Worm (Caenorhabditis elegans) whole organism, L3 larva: ENCODE results near the gene C35D10.8.

Experiments
- R02D3.7 ChIP-seq: fragments of 150-350 bp; optimal IDR thresholded peaks from 2 replicates; lab custom pipeline; 2014; ENCODE audit warnings: missing biosample characterization, missing genetic modification characterization
- ZK546.5 ChIP-seq: sonication (generic microtip); optimal IDR thresholded peaks from 2 replicates; lab custom pipeline; 2017; ENCODE audit warnings: missing biosample characterization, missing genetic modification characterization
- aly-2 ChIP-seq: fragments of 150-350 bp; optimal IDR thresholded peaks from 2 replicates; lab custom pipeline; 2014; ENCODE audit warnings: missing biosample characterization, missing genetic modification characterization
- ama-1 ChIP-seq: fragments of 150-350 bp; optimal IDR thresholded peaks from 2 replicates; lab custom pipeline; 2018
- ceh-16 ChIP-seq: sonication (generic microtip); optimal IDR thresholded peaks from 2 replicates; lab custom pipeline; 2017; ENCODE audit warnings: missing biosample characterization, missing genetic modification characterization
- ceh-28 ChIP-seq: fragments of 150-350 bp; optimal IDR thresholded peaks from 2 replicates; lab custom pipeline; 2014; ENCODE audit warnings: missing biosample characterization, missing genetic modification reagents, missing genetic modification characterization
- ceh-82 ChIP-seq: fragments of 150-350 bp; optimal IDR thresholded peaks from 2 replicates; lab custom pipeline; 2014; ENCODE audit warnings: missing biosample characterization, missing genetic modification characterization
- ceh-9 ChIP-seq: sonication (generic microtip); optimal IDR thresholded peaks from 2 replicates; lab custom pipeline; 2018; ENCODE audit warnings: missing biosample characterization, missing genetic modification characterization
- daf-12 ChIP-seq: fragments of 150-350 bp; optimal IDR thresholded peaks from 2 replicates; lab custom pipeline; 2014; ENCODE audit warnings: missing biosample characterization, missing genetic modification reagents, missing genetic modification characterization
- egl-27 ChIP-seq: sonication (generic microtip); optimal IDR thresholded peaks from 4 replicates; lab custom pipeline; 2017; ENCODE audit warnings: missing biosample characterization, missing genetic modification reagents, missing genetic modification characterization
- egl-5 ChIP-seq: fragments of 150-350 bp; optimal IDR thresholded peaks from 2 replicates; lab custom pipeline; 2017; ENCODE audit warnings: missing biosample characterization, missing genetic modification reagents, missing genetic modification characterization, inconsistent platforms
- elt-1 ChIP-seq: fragments of 150-350 bp; optimal IDR thresholded peaks from 2 replicates; lab custom pipeline; 2014; ENCODE audit warnings: missing biosample characterization, missing genetic modification characterization
- elt-2 ChIP-seq: sonication (generic microtip); optimal IDR thresholded peaks from 2 replicates; lab custom pipeline; 2016; ENCODE audit warnings: missing genetic modification reagents, mild to moderate bottlenecking, missing genetic modification characterization, missing compliant biosample characterization
- elt-3 ChIP-seq, 3 experiments: fragments of 150-350 bp in 1 of 3; sonication (generic microtip) in 2 of 3; optimal IDR thresholded peaks; 2 replicates in 2 of 3; 4 replicates in 1 of 3; lab custom pipeline; 2014 to 2017; ENCODE audit warnings: missing biosample characterization in 3 of 3, missing genetic modification characterization in 3 of 3
- eor-1 ChIP-seq, 2 experiments: fragments of 150-350 bp; optimal IDR thresholded peaks; 2 replicates each; lab custom pipeline; 2014 to 2018; ENCODE audit warnings: missing biosample characterization in 2 of 2, missing genetic modification characterization in 2 of 2
- fkh-10 ChIP-seq: sonication (generic microtip); optimal IDR thresholded peaks from 2 replicates; lab custom pipeline; 2017; ENCODE audit warnings: missing biosample characterization, missing genetic modification reagents, missing genetic modification characterization
- fkh-2 ChIP-seq: fragments of 150-350 bp; optimal IDR thresholded peaks from 2 replicates; lab custom pipeline; 2014; ENCODE audit warnings: missing biosample characterization, missing genetic modification reagents, missing genetic modification characterization
- fos-1 ChIP-seq: fragments of 150-350 bp; optimal IDR thresholded peaks from 2 replicates; lab custom pipeline; 2014; ENCODE audit warnings: missing biosample characterization, missing genetic modification characterization
- hmg-11 ChIP-seq: sonication (generic microtip); optimal IDR thresholded peaks from 2 replicates; lab custom pipeline; 2016; ENCODE audit warnings: missing genetic modification characterization, missing compliant biosample characterization
- jun-1 ChIP-seq: fragments of 150-350 bp; optimal IDR thresholded peaks from 2 replicates; lab custom pipeline; 2014; ENCODE audit warnings: missing biosample characterization, missing genetic modification reagents, missing genetic modification characterization
- lin-15B ChIP-seq: fragments of 150-350 bp; optimal IDR thresholded peaks from 2 replicates; lab custom pipeline; 2014; ENCODE audit warnings: missing biosample characterization, missing genetic modification characterization
- lin-39 ChIP-seq: fragments of 150-350 bp; optimal IDR thresholded peaks from 2 replicates; lab custom pipeline; 2018; ENCODE audit warnings: missing biosample characterization, missing genetic modification reagents, missing genetic modification characterization
- lsy-12 ChIP-seq: sonication (generic microtip); optimal IDR thresholded peaks from 2 replicates; lab custom pipeline; 2016; ENCODE audit warnings: mild to moderate bottlenecking, missing genetic modification characterization, missing compliant biosample characterization
- mml-1 ChIP-seq: fragments of 150-350 bp; sonication (generic microtip); optimal IDR thresholded peaks from 3 replicates; lab custom pipeline; 2014; ENCODE audit warnings: missing biosample characterization, missing genetic modification characterization
- nfya-1 ChIP-seq: sonication (generic microtip); optimal IDR thresholded peaks from 2 replicates; lab custom pipeline; 2017; ENCODE audit warnings: missing genetic modification characterization, mild to moderate bottlenecking, missing compliant biosample characterization, antibody characterized with exemption, moderate library complexity; ENCODE audit not compliant: insufficient read depth
- nhr-11 ChIP-seq: fragments of 150-350 bp; optimal IDR thresholded peaks from 2 replicates; lab custom pipeline; 2014; ENCODE audit warnings: missing biosample characterization, missing genetic modification characterization
- nhr-12 ChIP-seq: fragments of 150-350 bp; optimal IDR thresholded peaks from 2 replicates; lab custom pipeline; 2014; ENCODE audit warnings: missing biosample characterization, missing genetic modification characterization
- nhr-23 ChIP-seq: fragments of 150-350 bp; optimal IDR thresholded peaks from 2 replicates; lab custom pipeline; 2014; ENCODE audit warnings: missing biosample characterization, missing genetic modification reagents, missing genetic modification characterization
- nhr-28 ChIP-seq: fragments of 150-350 bp; optimal IDR thresholded peaks from 2 replicates; lab custom pipeline; 2014; ENCODE audit warnings: missing biosample characterization, missing genetic modification characterization
- nhr-43 ChIP-seq: sonication (generic microtip); optimal IDR thresholded peaks from 2 replicates; lab custom pipeline; 2016; ENCODE audit warnings: mild to moderate bottlenecking, missing genetic modification characterization, missing compliant biosample characterization; ENCODE audit not compliant: poor library complexity, severe bottlenecking
- nhr-67 ChIP-seq: fragments of 150-350 bp; optimal IDR thresholded peaks from 2 replicates; lab custom pipeline; 2014; ENCODE audit warnings: missing biosample characterization, missing genetic modification characterization
- nhr-76 ChIP-seq: fragments of 150-350 bp; sonication (generic microtip); optimal IDR thresholded peaks from 5 replicates; lab custom pipeline; 2014; ENCODE audit warnings: missing biosample characterization, missing genetic modification characterization
- nhr-77 ChIP-seq: fragments of 150-350 bp; optimal IDR thresholded peaks from 2 replicates; lab custom pipeline; 2014; ENCODE audit warnings: missing biosample characterization, missing genetic modification characterization
- pha-4 ChIP-seq: fragments of 150-350 bp; optimal IDR thresholded peaks from 2 replicates; lab custom pipeline; 2014; ENCODE audit warnings: missing biosample characterization, missing genetic modification reagents, missing genetic modification characterization
- pqm-1 ChIP-seq: fragments of 150-350 bp; optimal IDR thresholded peaks from 2 replicates; lab custom pipeline; 2017; ENCODE audit warnings: missing biosample characterization, missing genetic modification characterization, inconsistent platforms
- sea-2 ChIP-seq: fragments of 150-350 bp; sonication (generic microtip); optimal IDR thresholded peaks from 4 replicates; lab custom pipeline; 2014; ENCODE audit warnings: missing biosample characterization, missing genetic modification reagents, missing genetic modification characterization
- skn-1 ChIP-seq: fragments of 150-350 bp; optimal IDR thresholded peaks from 2 replicates; lab custom pipeline; 2014; ENCODE audit warnings: missing biosample characterization, missing genetic modification characterization
- snpc-4 ChIP-seq: fragments of 150-350 bp; optimal IDR thresholded peaks from 2 replicates; lab custom pipeline; 2014; ENCODE audit warnings: missing biosample characterization, missing genetic modification characterization
- tbx-2 ChIP-seq: sonication (generic microtip); optimal IDR thresholded peaks from 2 replicates; lab custom pipeline; 2016; ENCODE audit warnings: mild to moderate bottlenecking, missing genetic modification characterization, missing compliant biosample characterization
- unc-39 ChIP-seq: sonication (generic microtip); optimal IDR thresholded peaks from 4 replicates; lab custom pipeline; 2017; ENCODE audit warnings: missing biosample characterization, missing genetic modification characterization
- unc-62 ChIP-seq: fragments of 150-350 bp; sonication (generic microtip); optimal IDR thresholded peaks from 4 replicates; lab custom pipeline; 2014; ENCODE audit warnings: missing biosample characterization, missing genetic modification reagents, missing genetic modification characterization
- zag-1 ChIP-seq: fragments of 150-350 bp; optimal IDR thresholded peaks from 2 replicates; lab custom pipeline; 2014; ENCODE audit warnings: missing biosample characterization, missing genetic modification characterization
- ztf-11 ChIP-seq: fragments of 150-350 bp; optimal IDR thresholded peaks from 2 replicates; lab custom pipeline; 2014; ENCODE audit warnings: missing biosample characterization, missing genetic modification characterization
- ztf-4 ChIP-seq: fragments of 150-350 bp; optimal IDR thresholded peaks from 2 replicates; lab custom pipeline; 2014; ENCODE audit warnings: missing biosample characterization, missing genetic modification characterization

Gene C35D10.8

DNA sequence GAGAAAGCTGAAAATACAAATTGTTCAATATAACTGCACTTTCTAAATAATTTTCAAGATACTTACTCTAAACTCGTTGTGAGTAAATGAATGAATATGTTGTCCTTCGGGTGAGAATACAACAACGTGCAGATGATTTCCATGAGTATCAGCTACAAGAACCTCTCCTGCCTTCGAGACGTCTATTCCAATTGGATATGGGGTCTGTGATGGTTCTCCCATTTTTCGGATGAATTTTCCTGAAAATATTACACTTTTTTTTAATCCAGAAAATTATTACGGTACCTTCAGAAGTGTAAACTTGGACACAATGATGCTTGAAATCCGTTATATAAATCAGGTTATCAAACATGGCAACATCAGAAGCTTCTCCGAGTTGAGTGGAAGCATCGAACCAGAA, 40.3 kb downstream of the C35D10.8 start:
- TF ChIP-seq daf-12 (tag; lab: Kevin White, UChicago) (no peak), fos-1 (tag; lab: Kevin White, UChicago) (no peak), nhr-28 (no peak), lsy-12 (tag; lab: Kevin White, UChicago) (no peak), nhr-43 (tag; lab: Kevin White, UChicago) (no peak), elt-1 (tag; lab: Kevin White, UChicago) (no peak), ztf-11 (tag; lab: Kevin White, UChicago) (no peak), nhr-67 (tag; lab: Kevin White, UChicago) (no peak), hmg-11 (tag; lab: Kevin White, UChicago) (no peak), nhr-12 (tag; lab: Kevin White, UChicago) (no peak), unc-62 (no peak), lin-15B (tag; lab: Kevin White, UChicago) (no peak), jun-1 (tag; lab: Kevin White, UChicago) (no peak), nfya-1 (tag; lab: Kevin White, UChicago) (no peak), R02D3.7 (no peak)

ce11 chrIII:4899035-4899578, 44.1 kb downstream of the C35D10.8 start, which contains the start of gene nhl-2:
nhl-2 (minus strand) TSS chrIII:4899085.
- TF ChIP-seq unc-62 (no peak), nhr-43 (tag; lab: Kevin White, UChicago) (no peak), ama-1 (lab: Kevin White, UChicago) (no peak), tbx-2 (no peak), eor-1 (tag; optimal IDR thresholded peaks at IDR 0.05; lab: Kevin White, UChicago) (no peak), fos-1 (tag; lab: Kevin White, UChicago) (no peak), R02D3.7 (no peak), unc-39 (no peak), jun-1 (tag; lab: Kevin White, UChicago) (no peak), daf-12 (tag; lab: Kevin White, UChicago) (no peak), pha-4 (tag; lab: Kevin White, UChicago) (no peak), ceh-9 (tag; lab: Kevin White, UChicago) (no peak), nhr-77 (tag; lab: Kevin White, UChicago) (no peak), pqm-1 (tag; lab: Kevin White, UChicago) (no peak), lin-15B (tag; lab: Kevin White, UChicago) (no peak), aly-2 (tag; lab: Kevin White, UChicago) (no peak), ceh-16 (tag; lab: Kevin White, UChicago) (no peak), nhr-67 (tag; lab: Kevin White, UChicago) (no peak), nhr-12 (tag; lab: Kevin White, UChicago) (no peak), fkh-10 (GFP tag; lab: Kevin White, UChicago) (no peak)

DNA sequence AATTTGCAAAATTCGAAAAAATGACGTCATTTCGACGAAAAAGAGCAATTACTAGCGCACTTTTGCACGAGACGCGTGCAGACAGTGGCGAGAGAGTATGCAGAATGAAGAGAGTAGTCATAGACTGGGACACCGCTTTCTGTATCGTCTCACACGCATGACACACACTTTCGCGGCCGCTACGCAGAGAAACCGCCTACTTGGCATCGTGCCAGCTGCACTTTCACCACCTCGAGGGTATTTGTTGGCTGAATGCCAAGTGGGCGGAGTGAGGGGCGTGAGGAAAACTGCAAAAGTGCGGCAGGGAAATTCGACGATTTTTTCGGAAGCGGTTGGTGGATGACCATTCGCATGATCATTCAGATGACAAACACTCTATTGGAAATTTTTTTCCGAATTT, 44.7 kb downstream of the C35D10.8 start:
- TF ChIP-seq nhr-11 (tag; lab: Kevin White, UChicago) (peak; percentile 95), zag-1 (tag; lab: Kevin White, UChicago) (peak; percentile 84), lin-15B (tag; lab: Kevin White, UChicago) (peak; percentile 96), eor-1 (tag; optimal IDR thresholded peaks at IDR 0.05; lab: Kevin White, UChicago) (peak in 1 of 2 experiments; percentile 2), elt-2 (tag; lab: Kevin White, UChicago) (peak; percentile 97), nhr-28 (no peak), snpc-4 (tag; lab: Kevin White, UChicago) (peak; percentile 92), ceh-16 (tag; lab: Kevin White, UChicago) (peak; percentile 76), ztf-11 (tag; lab: Kevin White, UChicago) (peak; percentile 4), aly-2 (tag; lab: Kevin White, UChicago) (no peak), lin-39 (tag; lab: Kevin White, UChicago) (peak; percentile 99), R02D3.7 (peak; percentile 92), elt-3 (tag; optimal IDR thresholded peaks at IDR 0.05; lab: Kevin White, UChicago) (peak in 2 of 3 experiments; percentile 25 to 95), nhr-76 (peak; percentile 75), nhr-12 (tag; lab: Kevin White, UChicago) (no peak), jun-1 (tag; lab: Kevin White, UChicago) (peak; percentile 98), fkh-10 (GFP tag; lab: Kevin White, UChicago) (peak; percentile 99), unc-62 (peak; percentile 97), lsy-12 (tag; lab: Kevin White, UChicago) (peak; percentile 98), pqm-1 (tag; lab: Kevin White, UChicago) (peak; percentile 96), nhr-23 (peak; percentile 100), ZK546.5 (peak; percentile 58), tbx-2 (peak; percentile 97), nhr-67 (tag; lab: Kevin White, UChicago) (no peak), daf-12 (tag; lab: Kevin White, UChicago) (peak; percentile 90), egl-5 (tag; lab: Kevin White, UChicago) (peak; percentile 94), fkh-2 (no peak), unc-39 (peak; percentile 33), ceh-28 (peak; percentile 95), ceh-9 (tag; lab: Kevin White, UChicago) (no peak), mml-1 (tag; lab: Kevin White, UChicago) (peak; percentile 57), skn-1 (tag; lab: Kevin White, UChicago) (peak; percentile 91), ceh-82 (peak; percentile 93), nfya-1 (tag; lab: Kevin White, UChicago) (peak; percentile 99), sea-2 (GFP tag; lab: Kevin White, UChicago) (peak; percentile 87), ztf-4 (tag; lab: Kevin White, UChicago) (peak; percentile 88), egl-27 (tag; lab: Kevin White, UChicago) (peak; percentile 95), ama-1 (lab: Kevin White, UChicago) (peak; percentile 82), nhr-43 (tag; lab: Kevin White, UChicago) (peak; percentile 98)
